Fruit fly (Drosophila melanogaster) whole organism, pupa: ENCODE measurements around the gene CG13065.

ENCODE experiments used
- CG10348 ChIP-seq: fragments of 200-800 bp; sonication (Bioruptor generic); IDR thresholded peaks from 2 replicates; pipeline ENCODE4 v1.3.6; 2022; ENCODE audit warnings: missing biosample characterization, missing genetic modification characterization
- CG12605 ChIP-seq: fragments of 200-800 bp; sonication (Bioruptor generic); IDR thresholded peaks from 2 replicates; pipeline ENCODE4 v1.3.6; 2022; ENCODE audit warnings: missing biosample characterization, missing genetic modification characterization
- CG13204 ChIP-seq: fragments of 200-800 bp; sonication (Bioruptor generic); optimal IDR thresholded peaks from 2 replicates; lab custom pipeline; 2018; ENCODE audit warnings: missing biosample characterization, mild to moderate bottlenecking, missing genetic modification characterization, moderate library complexity
- CG14655 ChIP-seq: fragments of 200-800 bp; sonication (Bioruptor generic); optimal IDR thresholded peaks from 3 replicates; lab custom pipeline; 2017; ENCODE audit warnings: mild to moderate bottlenecking, missing biosample characterization, missing genetic modification reagents, missing genetic modification characterization
- CG15710 ChIP-seq: fragments of 200-800 bp; sonication (Bioruptor generic); optimal IDR thresholded peaks from 2 replicates; lab custom pipeline; 2018; ENCODE audit warnings: missing biosample characterization, mild to moderate bottlenecking, missing genetic modification characterization, moderate library complexity
- CG17806 ChIP-seq: fragments of 200-800 bp; sonication (Bioruptor generic); optimal IDR thresholded peaks from 2 replicates; lab custom pipeline; 2018; ENCODE audit warnings: missing biosample characterization, mild to moderate bottlenecking, missing genetic modification characterization, moderate library complexity
- CG32121 ChIP-seq: fragments of 200-800 bp; sonication (Bioruptor generic); IDR thresholded peaks from 2 replicates; pipeline ENCODE4 v1.3.6; 2022; ENCODE audit warnings: missing biosample characterization, missing genetic modification characterization
- CG34367 ChIP-seq: fragments of 200-800 bp; sonication (Bioruptor generic); optimal IDR thresholded peaks from 2 replicates; lab custom pipeline; 2018; ENCODE audit warnings: missing biosample characterization, mild to moderate bottlenecking, missing genetic modification characterization
- CG4496 ChIP-seq: fragments of 200-800 bp; sonication (Bioruptor generic); IDR thresholded peaks from 3 replicates; pipeline ENCODE4 v1.3.6; 2022; ENCODE audit warnings: missing biosample characterization, missing genetic modification characterization
- CG8159 ChIP-seq: fragments of 200-800 bp; sonication (Bioruptor generic); optimal IDR thresholded peaks from 3 replicates; lab custom pipeline; 2018; ENCODE audit warnings: missing biosample characterization, mild to moderate bottlenecking, missing genetic modification characterization, moderate library complexity
- CG8301 ChIP-seq: fragments of 200-800 bp; sonication (Bioruptor generic); optimal IDR thresholded peaks from 2 replicates; lab custom pipeline; 2018; ENCODE audit warnings: missing biosample characterization, mild to moderate bottlenecking, missing genetic modification characterization
- CG9948 ChIP-seq: fragments of 200-800 bp; sonication (Bioruptor generic); optimal IDR thresholded peaks from 2 replicates; lab custom pipeline; 2018; ENCODE audit warnings: missing biosample characterization, mild to moderate bottlenecking, missing genetic modification characterization, moderate library complexity
- D1 ChIP-seq: fragments of 200-800 bp; sonication (Bioruptor generic); optimal IDR thresholded peaks from 2 replicates; lab custom pipeline; 2018; ENCODE audit warnings: missing biosample characterization, mild to moderate bottlenecking, missing genetic modification characterization, moderate library complexity
- EcR ChIP-seq: fragments of 200-800 bp; sonication (Bioruptor generic); optimal IDR thresholded peaks from 3 replicates; lab custom pipeline; 2019; ENCODE audit warnings: missing biosample characterization, missing genetic modification characterization, mild to moderate bottlenecking, moderate library complexity, missing genetic modification reagents
- Ets98B ChIP-seq: fragments of 200-800 bp; sonication (Bioruptor generic); IDR thresholded peaks from 2 replicates; pipeline ENCODE4 v1.3.6; 2022; ENCODE audit warnings: missing biosample characterization, missing genetic modification characterization
- Pif1A ChIP-seq: fragments of 200-800 bp; sonication (Bioruptor generic); optimal IDR thresholded peaks from 3 replicates; lab custom pipeline; 2016; ENCODE audit warnings: missing biosample characterization, missing genetic modification characterization
- Pif1B ChIP-seq: fragments of 200-800 bp; sonication (Bioruptor generic); optimal IDR thresholded peaks from 3 replicates; lab custom pipeline; 2016; ENCODE audit warnings: missing biosample characterization, missing genetic modification characterization
- Snoo ChIP-seq: fragments of 200-800 bp; sonication (Bioruptor generic); optimal IDR thresholded peaks from 3 replicates; lab custom pipeline; 2017; ENCODE audit warnings: missing biosample characterization, mild to moderate bottlenecking, missing genetic modification characterization, inconsistent platforms
- fd96Ca ChIP-seq: fragments of 200-800 bp; sonication (Bioruptor generic); IDR thresholded peaks from 3 replicates; pipeline ENCODE4 v1.3.6; 2022; ENCODE audit warnings: missing biosample characterization, missing genetic modification characterization
- gl ChIP-seq: fragments of 200-800 bp; sonication (Bioruptor generic); optimal IDR thresholded peaks from 2 replicates; lab custom pipeline; 2018; ENCODE audit warnings: missing biosample characterization, mild to moderate bottlenecking, missing genetic modification characterization
- rn ChIP-seq: fragments of 200-800 bp; sonication (Bioruptor generic); IDR thresholded peaks from 2 replicates; pipeline ENCODE4 v1.3.6; 2022; ENCODE audit warnings: missing biosample characterization, missing genetic modification characterization

The CG13065 gene

DNA sequence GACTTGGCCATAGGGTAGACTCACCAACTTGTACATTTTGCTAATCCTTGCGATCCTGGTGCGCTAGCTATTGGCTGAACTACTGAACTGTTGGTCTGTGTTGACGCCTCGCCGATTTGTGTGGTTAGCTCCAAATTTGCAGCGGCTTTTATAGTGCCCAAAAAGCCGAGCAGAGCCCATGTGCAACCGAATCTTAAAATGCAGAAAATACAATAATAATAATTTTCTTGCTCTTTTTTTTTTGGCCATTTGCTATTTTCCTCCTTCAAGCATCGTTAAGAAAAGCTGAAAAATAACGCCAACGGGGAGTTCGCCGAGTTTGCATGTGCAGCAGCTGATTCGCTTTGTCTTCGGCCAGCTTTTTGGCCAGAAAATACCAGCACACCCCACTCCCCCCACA, 31.1 kb downstream of the CG13065 start, which contains the start of gene CG13042:
Gene CG13042, minus strand, starts transcription at position 101 of the 400 bp plus-strand sequence.
- TF ChIP-seq CG13204 (GFP tag; lab: Kevin White, UChicago) (no peak), CG4496 (0 out of 3 replicates have a peak, but pooled peaks have one; percentile 37)

DNA sequence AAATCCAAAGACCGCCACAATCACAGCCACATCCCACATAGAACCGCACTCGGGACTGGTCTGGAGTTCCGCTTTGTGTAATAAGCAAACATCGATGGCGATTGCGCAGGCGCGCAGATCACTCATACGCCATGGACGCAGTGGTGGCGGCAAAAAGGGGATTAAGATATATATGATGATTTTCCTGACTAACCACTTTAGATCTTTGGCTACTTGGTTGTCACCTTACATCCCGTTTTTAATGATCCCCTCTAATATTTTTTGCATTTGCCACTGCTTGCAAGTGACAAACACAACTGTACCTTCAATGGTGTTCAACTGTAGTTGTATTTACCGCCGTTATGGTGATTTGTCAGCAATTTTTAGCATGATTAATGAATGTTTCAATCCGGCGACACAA, 32.7 kb downstream of the CG13065 start:
- TF ChIP-seq CG15710 (tag; lab: Kevin White, UChicago) (no peak), CG34367 (tag; lab: Kevin White, UChicago) (no peak), D1 (no peak), CG10348 (peak; percentile 51), CG17806 (tag; lab: Kevin White, UChicago) (peak; percentile 9), CG13204 (GFP tag; lab: Kevin White, UChicago) (no peak), CG8301 (tag; lab: Kevin White, UChicago) (peak; percentile 74), CG4496 (peak; percentile 86), EcR (GFP tag; lab: Kevin White, UChicago) (no peak), fd96Ca (GFP tag; lab: Robert Waterston, UW) (peak; percentile 89), Ets98B (GFP tag; lab: Robert Waterston, UW) (peak; percentile 84), CG32121 (GFP tag; lab: Robert Waterston, UW) (peak; percentile 48; the same call in 1 of the 2 replicates), CG8159 (no peak), rn (GFP tag; lab: Robert Waterston, UW) (peak; percentile 42; the same call in 1 of the 2 replicates), gl (tag; lab: Kevin White, UChicago) (no peak), Snoo (tag; lab: Kevin White, UChicago) (no peak), Pif1B (GFP tag; lab: Kevin White, UChicago) (no peak), Pif1A (GFP tag; lab: Kevin White, UChicago) (peak; percentile 13), CG12605 (no peak), CG14655 (GFP tag; lab: Kevin White, UChicago) (peak; percentile 78), CG9948 (no peak)
- TF ChIP-seq, all 21 proteins: peak for 10

DNA sequence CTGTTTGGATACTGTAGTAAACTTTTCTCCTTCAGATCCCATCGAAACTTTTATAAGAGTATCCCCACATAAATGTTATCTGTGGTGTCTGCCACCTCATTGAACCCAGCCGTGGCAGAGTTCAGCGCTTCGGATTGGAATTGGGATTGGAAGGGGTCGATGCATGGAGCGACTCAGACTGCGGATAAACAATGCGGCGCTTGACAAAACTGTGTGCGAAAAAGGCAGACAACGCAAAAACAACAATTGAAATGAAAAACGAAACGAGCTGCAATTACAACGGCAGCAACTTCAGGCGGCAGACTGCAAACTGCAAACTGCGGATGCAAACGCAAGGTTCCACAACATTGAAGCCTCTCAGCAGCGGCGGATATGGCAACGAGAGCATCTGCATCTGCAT, 36.8 kb downstream of the CG13065 start, which contains the start of gene CG13062:
Gene CG13062, plus strand, starts transcription at position 301 of the 400 bp plus-strand sequence.
- TF ChIP-seq gl (tag; lab: Kevin White, UChicago) (no peak), CG32121 (GFP tag; lab: Robert Waterston, UW) (0 out of 2 replicates have a peak, but pooled peaks have one; percentile 21), CG13204 (GFP tag; lab: Kevin White, UChicago) (no peak), CG8159 (no peak), D1 (no peak)

DNA sequence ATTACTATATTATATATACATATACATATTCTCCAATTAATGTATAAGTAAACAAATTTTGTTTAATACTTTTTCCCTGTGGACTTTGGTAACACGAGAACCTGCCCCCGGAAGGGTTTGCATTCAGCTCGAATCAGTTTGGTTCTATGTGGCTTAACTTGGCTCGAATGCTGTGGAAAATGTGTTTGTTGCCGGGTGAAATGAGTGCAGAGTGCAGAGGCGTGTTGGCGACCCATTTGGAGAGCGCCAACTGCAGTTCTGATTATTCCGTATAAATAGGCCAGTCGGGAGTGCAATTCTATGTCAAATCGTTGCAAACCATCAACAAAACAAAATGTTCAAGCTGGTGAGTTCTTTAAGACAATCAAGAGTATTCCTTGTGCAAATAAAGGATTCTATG, 40.5 kb downstream of the CG13065 start, which contains the start of gene Nplp3:
Gene Nplp3, plus strand, starts transcription at position 301 of the 400 bp plus-strand sequence.
- TF ChIP-seq gl (tag; lab: Kevin White, UChicago) (no peak), CG14655 (GFP tag; lab: Kevin White, UChicago) (no peak), CG15710 (tag; lab: Kevin White, UChicago) (no peak), CG4496 (no peak), Ets98B (GFP tag; lab: Robert Waterston, UW) (no peak), rn (GFP tag; lab: Robert Waterston, UW) (no peak), CG12605 (no peak), fd96Ca (GFP tag; lab: Robert Waterston, UW) (no peak), Snoo (tag; lab: Kevin White, UChicago) (no peak), CG10348 (no peak), EcR (GFP tag; lab: Kevin White, UChicago) (no peak), CG32121 (GFP tag; lab: Robert Waterston, UW) (no peak), Pif1B (GFP tag; lab: Kevin White, UChicago) (no peak), CG13204 (GFP tag; lab: Kevin White, UChicago) (no peak), CG34367 (tag; lab: Kevin White, UChicago) (no peak), D1 (no peak), CG17806 (tag; lab: Kevin White, UChicago) (no peak)
- TF ChIP-seq, all 21 proteins: peak for 0

DNA sequence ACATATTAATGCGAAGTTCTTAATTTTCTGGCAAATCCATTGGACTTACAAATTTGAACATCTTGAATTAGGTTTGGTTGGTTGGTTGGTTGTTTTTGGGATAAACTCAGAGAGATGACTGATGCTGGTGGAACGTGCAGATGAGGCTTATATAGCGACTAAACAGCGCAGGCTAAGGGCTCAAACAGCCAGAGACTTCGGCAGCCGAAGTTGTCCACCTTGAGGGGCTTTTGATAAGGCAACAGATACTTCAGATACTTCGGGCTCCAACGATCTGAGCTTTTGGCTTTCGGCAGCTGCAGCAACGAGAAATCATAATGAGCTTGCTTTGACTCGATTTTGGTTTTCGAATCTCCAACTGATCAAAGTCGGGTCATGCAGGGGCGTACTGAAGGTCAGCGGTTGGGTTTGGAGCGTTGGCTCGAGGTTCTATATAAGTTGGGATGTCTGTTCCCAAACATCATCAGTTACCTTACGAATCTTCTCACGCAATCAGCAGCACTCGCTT, 42.2 kb downstream of the CG13065 start, which contains the start of the genes CG13041 and CG13060:
Gene CG13041, minus strand, starts transcription at position 128 of the 508 bp plus-strand sequence.
Gene CG13060, plus strand, starts transcription at position 458 of the 508 bp plus-strand sequence.
- TF ChIP-seq Pif1B (GFP tag; lab: Kevin White, UChicago) (no peak), EcR (GFP tag; lab: Kevin White, UChicago) (no peak), CG14655 (GFP tag; lab: Kevin White, UChicago) (no peak), fd96Ca (GFP tag; lab: Robert Waterston, UW) (no peak), CG9948 (no peak), CG12605 (no peak), CG10348 (no peak), CG8301 (tag; lab: Kevin White, UChicago) (no peak), gl (tag; lab: Kevin White, UChicago) (no peak), CG15710 (tag; lab: Kevin White, UChicago) (no peak), CG13204 (GFP tag; lab: Kevin White, UChicago) (no peak), Pif1A (GFP tag; lab: Kevin White, UChicago) (no peak), rn (GFP tag; lab: Robert Waterston, UW) (no peak), CG32121 (GFP tag; lab: Robert Waterston, UW) (no peak), CG17806 (tag; lab: Kevin White, UChicago) (no peak), Snoo (tag; lab: Kevin White, UChicago) (no peak), CG4496 (no peak), D1 (no peak), CG34367 (tag; lab: Kevin White, UChicago) (no peak), CG8159 (no peak)
- TF ChIP-seq, all 21 proteins: peak for 0

DNA sequence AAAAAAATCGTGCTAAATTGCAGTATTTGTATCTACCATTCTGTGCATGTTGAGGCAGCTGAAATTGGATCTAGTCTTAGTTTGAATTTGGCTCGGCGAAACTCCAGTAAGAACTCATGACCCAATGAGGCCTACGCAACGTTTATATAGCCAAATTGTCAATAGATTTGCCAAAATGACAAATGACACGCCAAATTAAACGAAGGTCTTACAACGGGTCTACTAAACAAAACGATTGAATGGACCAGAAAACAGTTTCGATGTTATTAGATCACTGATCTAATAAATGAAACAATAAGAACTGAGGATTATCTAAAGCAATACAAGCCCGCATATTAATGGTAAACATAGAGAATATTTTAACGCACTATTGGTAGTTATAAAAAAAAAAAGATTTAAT, 43.9 kb downstream of the CG13065 start, which contains the start of gene CG42718:
Gene CG42718, minus strand, starts transcription at position 101 of the 400 bp plus-strand sequence.
- TF ChIP-seq CG10348 (no peak), CG17806 (tag; lab: Kevin White, UChicago) (no peak), CG8301 (tag; lab: Kevin White, UChicago) (no peak), CG15710 (tag; lab: Kevin White, UChicago) (no peak), rn (GFP tag; lab: Robert Waterston, UW) (no peak), EcR (GFP tag; lab: Kevin White, UChicago) (no peak), CG4496 (no peak), CG12605 (no peak), CG14655 (GFP tag; lab: Kevin White, UChicago) (no peak), D1 (no peak), CG8159 (no peak)
